Fruit fly (Drosophila melanogaster) whole organism, prepupa: ENCODE data around the gene Rab11.

Source experiments
- CG10631 ChIP-seq: fragments of 200-800 bp; sonication (Bioruptor generic); optimal IDR thresholded peaks from 2 replicates; lab custom pipeline; 2016; ENCODE audit warnings: missing biosample characterization, missing genetic modification characterization
- CG11294 ChIP-seq: fragments of 200-800 bp; sonication (Bioruptor generic); IDR thresholded peaks from 2 replicates; pipeline ENCODE4 v1.3.6; 2022; ENCODE audit warnings: missing biosample characterization, missing genetic modification characterization
- CG11902 ChIP-seq: fragments of 200-800 bp; sonication (Bioruptor generic); optimal IDR thresholded peaks from 3 replicates; lab custom pipeline; 2016; ENCODE audit warnings: missing biosample characterization, missing genetic modification characterization
- CG15336 ChIP-seq: fragments of 200-800 bp; sonication (Bioruptor generic); IDR thresholded peaks from 2 replicates; pipeline ENCODE4 v1.3.6; 2022; ENCODE audit warnings: missing biosample characterization, missing genetic modification characterization
- CG1621 ChIP-seq: fragments of 200-800 bp; sonication (Bioruptor generic); optimal IDR thresholded peaks from 3 replicates; lab custom pipeline; 2018; ENCODE audit warnings: missing biosample characterization, mild to moderate bottlenecking, missing genetic modification characterization
- CG3032 ChIP-seq: fragments of 200-800 bp; optimal IDR thresholded peaks from 2 replicates; lab custom pipeline; 2019; ENCODE audit warnings: missing biosample characterization, mild to moderate bottlenecking, missing genetic modification characterization, moderate library complexity
- CG31627 ChIP-seq: fragments of 200-800 bp; sonication (Bioruptor generic); optimal IDR thresholded peaks from 3 replicates; lab custom pipeline; 2016; ENCODE audit warnings: missing biosample characterization, missing genetic modification characterization
- CG32006 ChIP-seq: fragments of 200-800 bp; sonication (Bioruptor generic); optimal IDR thresholded peaks from 3 replicates; lab custom pipeline; 2017; ENCODE audit warnings: missing biosample characterization, mild to moderate bottlenecking, missing genetic modification characterization
- CG4318 ChIP-seq: fragments of 200-800 bp; sonication (Bioruptor generic); optimal IDR thresholded peaks from 3 replicates; lab custom pipeline; 2017; ENCODE audit warnings: missing biosample characterization, mild to moderate bottlenecking, missing genetic modification characterization
- CG6163 ChIP-seq: fragments of 200-800 bp; sonication (Bioruptor generic); IDR thresholded peaks from 3 replicates; pipeline ENCODE4 v1.3.6; 2022; ENCODE audit warnings: missing biosample characterization, missing genetic modification characterization
- CG6276 ChIP-seq: fragments of 200-800 bp; sonication (Bioruptor generic); optimal IDR thresholded peaks from 2 replicates; lab custom pipeline; 2017; ENCODE audit warnings: missing biosample characterization, mild to moderate bottlenecking, missing genetic modification characterization
- CG6792 ChIP-seq: fragments of 200-800 bp; sonication (Bioruptor generic); optimal IDR thresholded peaks from 3 replicates; lab custom pipeline; 2016; ENCODE audit warnings: missing biosample characterization, missing genetic modification characterization
- CG6808 ChIP-seq: fragments of 200-800 bp; sonication (Bioruptor generic); optimal IDR thresholded peaks from 3 replicates; lab custom pipeline; 2017; ENCODE audit warnings: missing biosample characterization, missing genetic modification characterization, mild to moderate bottlenecking, moderate library complexity, missing genetic modification reagents
- CG8119 ChIP-seq: fragments of 200-800 bp; sonication (Bioruptor generic); IDR thresholded peaks from 3 replicates; pipeline ENCODE4 v1.3.6; 2022; ENCODE audit warnings: missing biosample characterization, missing genetic modification characterization
- CG9139 ChIP-seq: fragments of 200-800 bp; sonication (Bioruptor generic); optimal IDR thresholded peaks from 3 replicates; lab custom pipeline; 2017; ENCODE audit warnings: missing biosample characterization, mild to moderate bottlenecking, missing genetic modification characterization
- Eip75B ChIP-seq: fragments of 200-800 bp; sonication (Bioruptor generic); optimal IDR thresholded peaks from 3 replicates; lab custom pipeline; 2016; ENCODE audit warnings: missing biosample characterization, missing genetic modification characterization
- Eip78C ChIP-seq: fragments of 200-800 bp; sonication (Bioruptor generic); peaks from one replicate; lab custom pipeline; 2016; ENCODE audit warnings: missing biosample characterization, missing genetic modification characterization
- Hr39 ChIP-seq: fragments of 200-800 bp; sonication (Bioruptor generic); optimal IDR thresholded peaks from 2 replicates; lab custom pipeline; 2016; ENCODE audit warnings: missing biosample characterization, missing genetic modification characterization
- Hr4 ChIP-seq: fragments of 200-800 bp; sonication (Bioruptor generic); optimal IDR thresholded peaks from 3 replicates; lab custom pipeline; 2016; ENCODE audit warnings: missing biosample characterization, missing genetic modification characterization
- Lpt ChIP-seq: fragments of 200-800 bp; sonication (Bioruptor generic); optimal IDR thresholded peaks from 3 replicates; lab custom pipeline; 2016; ENCODE audit warnings: missing biosample characterization, missing genetic modification characterization
- OdsH ChIP-seq: fragments of 200-800 bp; sonication (Bioruptor generic); optimal IDR thresholded peaks from 3 replicates; lab custom pipeline; 2016; ENCODE audit warnings: missing biosample characterization, missing genetic modification characterization
- Smox ChIP-seq: fragments of 200-800 bp; sonication (Bioruptor generic); optimal IDR thresholded peaks from 3 replicates; lab custom pipeline; 2016; ENCODE audit warnings: missing biosample characterization, missing genetic modification characterization
- Sox102F ChIP-seq: fragments of 200-800 bp; sonication (Bioruptor generic); optimal IDR thresholded peaks from 2 replicates; lab custom pipeline; 2016; ENCODE audit warnings: missing biosample characterization, mild to moderate bottlenecking, missing genetic modification characterization
- Sox14 ChIP-seq: fragments of 200-800 bp; sonication (Bioruptor generic); optimal IDR thresholded peaks from 3 replicates; lab custom pipeline; 2016; ENCODE audit warnings: missing biosample characterization, missing genetic modification characterization
- achi ChIP-seq: fragments of 200-800 bp; sonication (Bioruptor generic); optimal IDR thresholded peaks from 3 replicates; lab custom pipeline; 2016; ENCODE audit warnings: missing biosample characterization, missing genetic modification characterization
- acj6 ChIP-seq: fragments of 200-800 bp; sonication (Bioruptor generic); optimal IDR thresholded peaks from 3 replicates; lab custom pipeline; 2016; ENCODE audit warnings: missing biosample characterization, missing genetic modification characterization
- cyc ChIP-seq: fragments of 200-800 bp; sonication (Bioruptor generic); optimal IDR thresholded peaks from 3 replicates; lab custom pipeline; 2016; ENCODE audit warnings: missing biosample characterization, missing genetic modification characterization
- eg ChIP-seq: fragments of 200-800 bp; sonication (Bioruptor generic); IDR thresholded peaks from 3 replicates; pipeline ENCODE4 v1.3.6; 2022; ENCODE audit warnings: missing biosample characterization, missing genetic modification characterization
- esn ChIP-seq: fragments of 200-800 bp; sonication (Bioruptor generic); optimal IDR thresholded peaks from 2 replicates; lab custom pipeline; 2016; ENCODE audit warnings: missing biosample characterization, mild to moderate bottlenecking, missing genetic modification characterization, moderate library complexity
- fd59A ChIP-seq: fragments of 200-800 bp; sonication (Bioruptor generic); optimal IDR thresholded peaks from 2 replicates; lab custom pipeline; 2017; ENCODE audit warnings: missing biosample characterization, mild to moderate bottlenecking, missing genetic modification characterization, missing genetic modification reagents
- fd85E ChIP-seq: fragments of 200-800 bp; sonication (Bioruptor generic); optimal IDR thresholded peaks from 3 replicates; lab custom pipeline; 2016; ENCODE audit warnings: missing biosample characterization, missing genetic modification characterization
- fkh ChIP-seq: fragments of 200-800 bp; sonication (Bioruptor generic); optimal IDR thresholded peaks from 3 replicates; lab custom pipeline; 2017; ENCODE audit warnings: missing biosample characterization, mild to moderate bottlenecking, missing genetic modification characterization, moderate library complexity
- lz ChIP-seq: fragments of 200-800 bp; sonication (Bioruptor generic); optimal IDR thresholded peaks from 3 replicates; lab custom pipeline; 2016; ENCODE audit warnings: missing biosample characterization, missing genetic modification characterization
- net ChIP-seq: fragments of 200-800 bp; sonication (Bioruptor generic); optimal IDR thresholded peaks from 3 replicates; lab custom pipeline; 2016; ENCODE audit warnings: missing biosample characterization, missing genetic modification characterization
- salr ChIP-seq, 2 experiments: fragments of 200-800 bp; sonication (Bioruptor generic); optimal IDR thresholded peaks; 3 replicates each; lab custom pipeline; 2016 to 2018; ENCODE audit warnings: missing biosample characterization in 2 of 2, missing genetic modification characterization in 2 of 2, mild to moderate bottlenecking in 1 of 2
- spab ChIP-seq: fragments of 200-800 bp; sonication (Bioruptor generic); optimal IDR thresholded peaks from 2 replicates; lab custom pipeline; 2017; ENCODE audit warnings: missing biosample characterization, mild to moderate bottlenecking, missing genetic modification characterization, missing genetic modification reagents
- ss ChIP-seq, 2 experiments: fragments of 200-800 bp; sonication (Bioruptor generic); optimal IDR thresholded peaks; 2 replicates in 1 of 2; 3 replicates in 1 of 2; lab custom pipeline; 2017 to 2018; ENCODE audit warnings: mild to moderate bottlenecking in 2 of 2, missing biosample characterization in 2 of 2, missing genetic modification characterization in 2 of 2, moderate library complexity in 1 of 2
- svp ChIP-seq: fragments of 200-800 bp; sonication (Bioruptor generic); peaks from one replicate; lab custom pipeline; 2016; ENCODE audit warnings: missing biosample characterization, missing genetic modification characterization
- vri ChIP-seq: fragments of 200-800 bp; sonication (Bioruptor generic); optimal IDR thresholded peaks from 3 replicates; lab custom pipeline; 2016; ENCODE audit warnings: missing biosample characterization, mild to moderate bottlenecking, missing genetic modification characterization

Rab11 gene

dm6 chr3R:21138220-21138754 is 27.1 kb downstream of the Rab11 start, which contains the start of gene meigo (continued):
- TF ChIP-seq CG11294 (GFP tag; lab: Robert Waterston, UW) (peak; percentile 16; the same call in 1 of the 2 replicates), Sox102F (no peak), Lpt (GFP tag; lab: Kevin White, UChicago) (no peak), CG1621 (tag; lab: Kevin White, UChicago) (no peak), ss (GFP tag; optimal IDR thresholded peaks at IDR 0.05; lab: Kevin White, UChicago) (no peak), OdsH (GFP tag; lab: Kevin White, UChicago) (no peak), esn (peak; percentile 72), lz (GFP tag; lab: Kevin White, UChicago) (peak; percentile 64), achi (no peak), CG6276 (GFP tag; lab: Kevin White, UChicago) (no peak), Sox14 (GFP tag; lab: Kevin White, UChicago) (no peak), CG11902 (GFP tag; lab: Kevin White, UChicago) (peak; percentile 30), CG6808 (GFP tag; lab: Kevin White, UChicago) (no peak), Eip75B (GFP tag; lab: Kevin White, UChicago) (no peak), net (GFP tag; lab: Kevin White, UChicago) (no peak), fkh (GFP tag; lab: Kevin White, UChicago) (peak; percentile 80), Hr39 (GFP tag; lab: Kevin White, UChicago) (peak; percentile 64), Smox (GFP tag; lab: Kevin White, UChicago) (no peak), CG32006 (GFP tag; lab: Kevin White, UChicago) (no peak), CG6792 (GFP tag; lab: Kevin White, UChicago) (peak; percentile 47), cyc (GFP tag; lab: Kevin White, UChicago) (no peak), CG4318 (GFP tag; lab: Kevin White, UChicago) (no peak), CG15336 (GFP tag; lab: Robert Waterston, UW) (no peak)

- no peak for TF ChIP-seq CG11902 (GFP tag; lab: Kevin White, UChicago)
- TF ChIP-seq CG4318 (GFP tag; lab: Kevin White, UChicago): no peak
- no peak for TF ChIP-seq CG9139 (GFP tag; lab: Kevin White, UChicago)
- TF ChIP-seq Sox102F: no peak
- TF ChIP-seq CG10631 (GFP tag; lab: Kevin White, UChicago): peak; percentile 25
- peak; percentile 73 for TF ChIP-seq Eip78C
- no peak for TF ChIP-seq eg (GFP tag; lab: Robert Waterston, UW)
- TF ChIP-seq CG3032: peak; percentile 6
- no peak for TF ChIP-seq fd85E (GFP tag; lab: Kevin White, UChicago)
- no peak for TF ChIP-seq fd59A (GFP tag; lab: Kevin White, UChicago)
- no peak for TF ChIP-seq CG6792 (GFP tag; lab: Kevin White, UChicago)
- no peak for TF ChIP-seq CG8119 (GFP tag; lab: Robert Waterston, UW)
- TF ChIP-seq esn: peak; percentile 55
- TF ChIP-seq acj6: peak; percentile 2
- TF ChIP-seq Lpt (GFP tag; lab: Kevin White, UChicago): no peak
- peak; percentile 51 for TF ChIP-seq lz (GFP tag; lab: Kevin White, UChicago)
- TF ChIP-seq salr (GFP tag; optimal IDR thresholded peaks at IDR 0.05; lab: Kevin White, UChicago): no peak
- no peak for TF ChIP-seq Hr4 (GFP tag; lab: Kevin White, UChicago)
- peak; percentile 77 for TF ChIP-seq CG1621 (tag; lab: Kevin White, UChicago)
- TF ChIP-seq svp (GFP tag; lab: Kevin White, UChicago): no peak
- TF ChIP-seq CG15336 (GFP tag; lab: Robert Waterston, UW): no peak
- peak; percentile 16 for TF ChIP-seq CG31627
- no peak for TF ChIP-seq vri (GFP tag; lab: Kevin White, UChicago)
- no peak for TF ChIP-seq CG6163 (GFP tag; lab: Robert Waterston, UW)
- peak; percentile 9 for TF ChIP-seq Hr39 (GFP tag; lab: Kevin White, UChicago)
- TF ChIP-seq spab (GFP tag; lab: Kevin White, UChicago): no peak
Observed at dm6 chr3R:21140458-21140857, 29.2 kb downstream of the Rab11 start, which contains the start of gene SNF4Agamma. Gene SNF4Agamma (plus strand): TSS chr3R:21140739.
